Fruit fly (Drosophila melanogaster) whole organism, prepupa: ENCODE data around the gene CCHa1.

ENCODE experiments used
- CG11762 ChIP-seq: fragments of 200-800 bp; sonication (Bioruptor generic); optimal IDR thresholded peaks from 3 replicates; lab custom pipeline; 2016; ENCODE audit warnings: missing biosample characterization, missing genetic modification characterization; ENCODE audit not compliant: insufficient read depth
- CG15336 ChIP-seq: fragments of 200-800 bp; sonication (Bioruptor generic); IDR thresholded peaks from 2 replicates; pipeline ENCODE4 v1.3.6; 2022; ENCODE audit warnings: missing biosample characterization, missing genetic modification characterization
- CG16779 ChIP-seq: fragments of 200-800 bp; sonication (Bioruptor generic); optimal IDR thresholded peaks from 3 replicates; lab custom pipeline; 2017; ENCODE audit warnings: missing biosample characterization, mild to moderate bottlenecking, missing genetic modification characterization
- CG31627 ChIP-seq: fragments of 200-800 bp; sonication (Bioruptor generic); optimal IDR thresholded peaks from 3 replicates; lab custom pipeline; 2016; ENCODE audit warnings: missing biosample characterization, missing genetic modification characterization
- CG32006 ChIP-seq: fragments of 200-800 bp; sonication (Bioruptor generic); optimal IDR thresholded peaks from 3 replicates; lab custom pipeline; 2017; ENCODE audit warnings: missing biosample characterization, mild to moderate bottlenecking, missing genetic modification characterization
- CG3919 ChIP-seq: fragments of 200-800 bp; sonication (Bioruptor generic); optimal IDR thresholded peaks from 3 replicates; lab custom pipeline; 2016; ENCODE audit warnings: missing biosample characterization, missing genetic modification characterization
- CG4318 ChIP-seq: fragments of 200-800 bp; sonication (Bioruptor generic); optimal IDR thresholded peaks from 3 replicates; lab custom pipeline; 2017; ENCODE audit warnings: missing biosample characterization, mild to moderate bottlenecking, missing genetic modification characterization
- CG6163 ChIP-seq: fragments of 200-800 bp; sonication (Bioruptor generic); IDR thresholded peaks from 3 replicates; pipeline ENCODE4 v1.3.6; 2022; ENCODE audit warnings: missing biosample characterization, missing genetic modification characterization
- CG6854 ChIP-seq: fragments of 200-800 bp; sonication (Bioruptor generic); optimal IDR thresholded peaks from 2 replicates; lab custom pipeline; 2017; ENCODE audit warnings: missing biosample characterization, mild to moderate bottlenecking, missing genetic modification characterization
- CG8119 ChIP-seq: fragments of 200-800 bp; sonication (Bioruptor generic); IDR thresholded peaks from 3 replicates; pipeline ENCODE4 v1.3.6; 2022; ENCODE audit warnings: missing biosample characterization, missing genetic modification characterization
- CG8319 ChIP-seq: fragments of 200-800 bp; sonication (Bioruptor generic); optimal IDR thresholded peaks from 3 replicates; lab custom pipeline; 2016; ENCODE audit warnings: missing biosample characterization, missing genetic modification characterization
- CG8632 ChIP-seq: fragments of 200-800 bp; sonication (Bioruptor generic); optimal IDR thresholded peaks from 3 replicates; lab custom pipeline; 2016; ENCODE audit warnings: missing biosample characterization, missing genetic modification characterization
- CG9139 ChIP-seq: fragments of 200-800 bp; sonication (Bioruptor generic); optimal IDR thresholded peaks from 3 replicates; lab custom pipeline; 2017; ENCODE audit warnings: missing biosample characterization, mild to moderate bottlenecking, missing genetic modification characterization
- Eip78C ChIP-seq: fragments of 200-800 bp; sonication (Bioruptor generic); peaks from one replicate; lab custom pipeline; 2016; ENCODE audit warnings: missing biosample characterization, missing genetic modification characterization
- Eip93F ChIP-seq: fragments of 200-800 bp; sonication (Bioruptor generic); optimal IDR thresholded peaks from 2 replicates; lab custom pipeline; 2016; ENCODE audit warnings: missing biosample characterization, mild to moderate bottlenecking, missing genetic modification characterization
- Ets21C ChIP-seq: fragments of 200-800 bp; sonication (Bioruptor generic); optimal IDR thresholded peaks from 3 replicates; lab custom pipeline; 2016; ENCODE audit warnings: missing biosample characterization, missing genetic modification characterization
- Hr38 ChIP-seq: sonication (Bioruptor generic); optimal IDR thresholded peaks from 2 replicates; lab custom pipeline; 2016; ENCODE audit warnings: missing biosample characterization, missing genetic modification characterization
- Lpt ChIP-seq: fragments of 200-800 bp; sonication (Bioruptor generic); optimal IDR thresholded peaks from 3 replicates; lab custom pipeline; 2016; ENCODE audit warnings: missing biosample characterization, missing genetic modification characterization
- OdsH ChIP-seq: fragments of 200-800 bp; sonication (Bioruptor generic); optimal IDR thresholded peaks from 3 replicates; lab custom pipeline; 2016; ENCODE audit warnings: missing biosample characterization, missing genetic modification characterization
- Smox ChIP-seq: fragments of 200-800 bp; sonication (Bioruptor generic); optimal IDR thresholded peaks from 3 replicates; lab custom pipeline; 2016; ENCODE audit warnings: missing biosample characterization, missing genetic modification characterization
- Sox102F ChIP-seq: fragments of 200-800 bp; sonication (Bioruptor generic); optimal IDR thresholded peaks from 2 replicates; lab custom pipeline; 2016; ENCODE audit warnings: missing biosample characterization, mild to moderate bottlenecking, missing genetic modification characterization
- Sox14 ChIP-seq: fragments of 200-800 bp; sonication (Bioruptor generic); optimal IDR thresholded peaks from 3 replicates; lab custom pipeline; 2016; ENCODE audit warnings: missing biosample characterization, missing genetic modification characterization
- achi ChIP-seq: fragments of 200-800 bp; sonication (Bioruptor generic); optimal IDR thresholded peaks from 3 replicates; lab custom pipeline; 2016; ENCODE audit warnings: missing biosample characterization, missing genetic modification characterization
- dac ChIP-seq: fragments of 200-800 bp; sonication (Bioruptor generic); optimal IDR thresholded peaks from 2 replicates; lab custom pipeline; 2017; ENCODE audit warnings: missing biosample characterization, mild to moderate bottlenecking, missing genetic modification characterization
- esn ChIP-seq: fragments of 200-800 bp; sonication (Bioruptor generic); optimal IDR thresholded peaks from 2 replicates; lab custom pipeline; 2016; ENCODE audit warnings: missing biosample characterization, mild to moderate bottlenecking, missing genetic modification characterization, moderate library complexity
- fd59A ChIP-seq: fragments of 200-800 bp; sonication (Bioruptor generic); optimal IDR thresholded peaks from 2 replicates; lab custom pipeline; 2017; ENCODE audit warnings: missing biosample characterization, mild to moderate bottlenecking, missing genetic modification characterization, missing genetic modification reagents
- fkh ChIP-seq: fragments of 200-800 bp; sonication (Bioruptor generic); optimal IDR thresholded peaks from 3 replicates; lab custom pipeline; 2017; ENCODE audit warnings: missing biosample characterization, mild to moderate bottlenecking, missing genetic modification characterization, moderate library complexity
- net ChIP-seq: fragments of 200-800 bp; sonication (Bioruptor generic); optimal IDR thresholded peaks from 3 replicates; lab custom pipeline; 2016; ENCODE audit warnings: missing biosample characterization, missing genetic modification characterization
- salr ChIP-seq, 2 experiments: fragments of 200-800 bp; sonication (Bioruptor generic); optimal IDR thresholded peaks; 3 replicates each; lab custom pipeline; 2016 to 2018; ENCODE audit warnings: missing biosample characterization in 2 of 2, missing genetic modification characterization in 2 of 2, mild to moderate bottlenecking in 1 of 2
- svp ChIP-seq: fragments of 200-800 bp; sonication (Bioruptor generic); peaks from one replicate; lab custom pipeline; 2016; ENCODE audit warnings: missing biosample characterization, missing genetic modification characterization
- topi ChIP-seq: fragments of 200-800 bp; sonication (Bioruptor generic); optimal IDR thresholded peaks from 3 replicates; lab custom pipeline; 2016; ENCODE audit warnings: missing biosample characterization, missing genetic modification characterization
- vri ChIP-seq: fragments of 200-800 bp; sonication (Bioruptor generic); optimal IDR thresholded peaks from 3 replicates; lab custom pipeline; 2016; ENCODE audit warnings: missing biosample characterization, mild to moderate bottlenecking, missing genetic modification characterization

CCHa1 gene

dm6 chr3R:14061049-14061987 is 35.3 kb downstream of the CCHa1 start (continued):
- TF ChIP-seq CG11762 (GFP tag; lab: Kevin White, UChicago) (peak; percentile 74), Smox (GFP tag; lab: Kevin White, UChicago) (no peak), CG3919 (peak; percentile 76), achi (GFP tag; lab: Kevin White, UChicago) (peak; percentile 79), CG9139 (GFP tag; lab: Kevin White, UChicago) (peak; percentile 99), CG8632 (GFP tag; lab: Kevin White, UChicago) (peak; percentile 83), CG6163 (GFP tag; lab: Robert Waterston, UW) (peak; percentile 98), CG8319 (GFP tag; lab: Kevin White, UChicago) (peak; percentile 43), topi (GFP tag; lab: Kevin White, UChicago) (peak; percentile 11), CG6854 (GFP tag; lab: Kevin White, UChicago) (peak; percentile 97), fd59A (GFP tag; lab: Kevin White, UChicago) (peak; percentile 42), CG16779 (peak; percentile 98), CG8119 (peak; percentile 97), CG4318 (GFP tag; lab: Kevin White, UChicago) (no peak), CG32006 (GFP tag; lab: Kevin White, UChicago) (peak; percentile 31), Hr38 (GFP tag; lab: Kevin White, UChicago) (peak; percentile 8), CG15336 (GFP tag; lab: Robert Waterston, UW) (peak; percentile 95), Sox14 (GFP tag; lab: Kevin White, UChicago) (peak; percentile 26), net (GFP tag; lab: Kevin White, UChicago) (peak; percentile 94), Sox102F (peak; percentile 66), CG31627 (no peak), Ets21C (GFP tag; lab: Kevin White, UChicago) (no peak), esn (peak; percentile 16), Eip93F (GFP tag; lab: Kevin White, UChicago) (peak; percentile 86), salr (GFP tag; optimal IDR thresholded peaks at IDR 0.05; lab: Kevin White, UChicago) (peak; percentile 72 to 82), vri (GFP tag; lab: Kevin White, UChicago) (peak; percentile 88), Lpt (GFP tag; lab: Kevin White, UChicago) (peak; percentile 94)

- peak; percentile 9 for TF ChIP-seq vri (GFP tag; lab: Kevin White, UChicago)
- no peak for TF ChIP-seq dac
- TF ChIP-seq svp, result peak; percentile 86
These were observed 36.2 kb downstream of the CCHa1 start for dm6 chr3R:14060399-14060798.

DNA sequence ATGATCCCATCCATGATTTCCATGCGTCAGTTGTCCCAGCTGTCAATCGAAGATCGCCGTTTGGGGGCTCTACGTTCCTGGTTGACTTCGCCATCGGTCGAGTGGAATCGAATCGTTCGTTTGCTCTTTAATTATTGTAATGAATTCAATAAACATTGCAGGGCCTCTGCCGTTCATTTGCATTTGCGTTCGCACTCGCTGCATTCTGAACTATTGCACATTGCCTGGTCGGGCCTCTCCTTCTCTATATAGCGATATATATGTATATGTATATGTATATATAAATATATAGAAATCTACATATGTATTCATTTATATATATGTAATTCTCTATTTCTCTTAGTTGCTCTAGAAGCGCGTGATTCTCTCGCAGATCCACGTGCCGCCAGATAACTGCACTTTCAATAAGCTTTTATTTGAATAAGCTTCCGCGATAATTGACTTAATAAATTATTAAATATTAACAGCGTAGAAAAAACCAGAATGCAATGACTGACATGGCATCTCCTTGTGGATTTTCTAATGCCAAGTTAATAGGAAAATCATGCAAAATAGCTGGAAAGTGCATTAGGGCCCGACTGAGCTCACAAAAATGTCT is 36.8 kb downstream of the CCHa1 start:
- no peak for TF ChIP-seq CG11762 (GFP tag; lab: Kevin White, UChicago)
- peak; percentile 21 for TF ChIP-seq Eip78C (GFP tag; lab: Kevin White, UChicago)

DNA sequence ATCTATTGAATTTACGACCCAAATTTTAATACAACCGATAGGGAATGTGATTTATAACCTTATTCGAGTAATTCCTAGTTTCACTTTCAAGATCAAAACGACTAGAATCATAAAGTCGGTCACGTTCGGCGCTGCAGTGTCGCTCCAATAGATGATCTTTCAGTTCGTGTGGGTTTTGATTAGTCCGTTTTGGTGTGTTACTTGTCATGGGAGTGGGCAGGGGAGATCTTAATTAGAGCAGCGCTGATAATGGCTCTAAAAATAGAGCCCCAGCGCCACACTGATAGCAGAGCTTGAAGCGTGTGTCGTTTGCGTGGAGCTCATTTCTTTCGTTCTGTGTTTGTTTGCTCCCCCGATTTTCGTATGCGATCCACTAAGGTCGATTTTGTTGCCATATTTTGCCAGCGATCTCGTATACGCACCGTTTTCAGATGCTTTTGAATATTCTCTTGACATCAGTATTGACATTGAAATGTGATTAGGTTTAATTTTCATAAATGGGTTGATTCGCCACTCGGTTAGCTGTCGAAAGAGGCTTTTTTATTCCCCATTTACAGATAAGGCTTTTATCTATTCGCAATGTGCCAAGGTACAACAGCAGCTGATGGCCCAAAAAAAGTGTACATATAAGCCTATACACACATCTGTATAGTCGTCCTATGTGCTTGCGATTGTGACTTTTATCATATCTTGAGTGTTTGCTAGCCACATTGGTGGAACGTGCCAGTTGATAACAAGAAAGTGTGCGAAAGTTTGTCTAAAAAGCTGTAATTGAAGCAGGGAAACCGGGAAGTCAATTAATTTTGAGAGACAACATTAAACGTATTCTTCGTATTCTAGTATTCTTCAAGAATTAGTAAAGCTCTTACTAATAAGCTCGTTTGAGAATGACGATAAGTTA is 37.9 kb downstream of the CCHa1 start:
- no peak for TF ChIP-seq Eip93F (GFP tag; lab: Kevin White, UChicago)
- peak; percentile 53 for TF ChIP-seq fkh
- TF ChIP-seq OdsH (GFP tag; lab: Kevin White, UChicago), result no peak
